Worm (Caenorhabditis elegans) whole organism, dauer: ENCODE results near the gene srt-74.
"Not testable (repeated sequence)": the region's sequence is repeated elsewhere in the genome, so short reads cannot be mapped to it uniquely, and the experiment has no call there.

Experiments
- unc-62 ChIP-seq: sonication (generic microtip); optimal IDR thresholded peaks from 2 replicates; lab custom pipeline; 2017; ENCODE audit warnings: missing biosample characterization, missing genetic modification reagents, missing genetic modification characterization

The srt-74 gene

DNA sequence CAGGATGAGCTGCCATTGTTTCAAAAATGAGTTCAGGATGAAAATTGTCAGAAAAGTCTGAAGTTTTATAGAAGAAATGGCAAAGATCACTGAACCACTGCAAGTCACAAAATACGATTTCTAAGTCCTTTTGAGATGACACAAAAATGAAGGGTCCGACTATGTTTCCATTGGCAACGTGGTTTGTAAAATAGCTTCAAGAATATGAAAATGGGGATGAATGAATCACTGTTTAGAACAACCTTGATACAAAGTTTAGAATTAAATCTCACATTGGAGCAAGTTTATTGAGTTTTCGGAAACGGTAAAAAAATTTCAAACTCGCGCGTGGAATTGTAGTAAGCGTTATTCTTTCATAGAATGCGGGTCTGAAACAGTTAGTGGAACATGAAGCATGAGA is 29.0 kb upstream of the srt-74 start, which contains the start of gene ddn-3:
Gene ddn-3, minus strand, starts transcription at position 101 of the 400 bp plus-strand sequence.
- TF ChIP-seq unc-62: no peak

ce11 chrV:14309632-14310031 is 27.5 kb upstream of the srt-74 start, which contains the start of gene F14D7.14:
TSS of gene F14D7.14 (plus strand) at chrV:14309932.
- not testable (repeated sequence) for TF ChIP-seq unc-62

ce11 chrV:14308164-14308563 is 26.0 kb upstream of the srt-74 start, which contains the start of gene spig-5:
TSS of gene spig-5 (plus strand) at chrV:14308464.
- TF ChIP-seq unc-62: not testable (repeated sequence)

DNA sequence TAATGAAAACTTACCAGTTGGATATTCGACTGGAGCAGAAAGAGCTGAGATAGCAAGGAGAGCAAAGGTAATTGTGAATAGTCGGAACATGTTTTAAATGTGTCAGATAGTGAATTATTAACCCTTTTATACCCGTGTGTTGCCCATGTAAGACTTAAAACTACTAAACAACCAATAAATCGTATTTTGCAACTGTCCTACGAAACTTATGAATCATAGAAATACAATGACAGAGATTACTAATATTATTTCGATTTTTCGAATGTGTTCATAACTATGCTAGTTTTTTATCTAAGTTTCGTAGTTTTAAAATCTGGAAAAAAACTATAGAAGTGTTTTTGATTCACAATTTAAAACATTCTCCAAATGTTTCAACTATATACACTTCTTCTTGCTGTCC is 24.6 kb upstream of the srt-74 start, which contains the start of gene spig-4:
Gene spig-4, minus strand, starts transcription at position 101 of the 400 bp plus-strand sequence.
- TF ChIP-seq unc-62: not testable (repeated sequence)

DNA sequence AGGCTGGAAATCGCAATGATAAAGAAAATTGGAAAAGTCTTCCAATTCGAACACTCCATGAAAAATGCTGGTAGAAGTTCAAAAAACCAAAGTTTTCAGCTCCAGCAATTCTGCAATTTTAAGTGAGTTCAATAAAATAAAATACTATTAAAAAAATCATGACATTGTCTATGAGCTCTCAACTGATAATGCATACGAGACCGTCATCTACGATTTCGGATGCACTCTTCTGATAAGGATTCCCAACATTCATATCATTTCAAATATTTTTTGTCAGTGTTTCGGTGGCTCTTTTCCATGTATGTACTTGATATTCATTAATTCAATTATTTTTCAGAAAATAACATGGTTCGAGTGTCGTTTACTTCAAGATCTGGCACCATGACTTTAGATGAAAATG is 19.0 kb upstream of the srt-74 start, which contains the start of gene F14D7.6:
Gene F14D7.6, plus strand, starts transcription at position 338 of the 400 bp plus-strand sequence.
- no peak for TF ChIP-seq unc-62

DNA sequence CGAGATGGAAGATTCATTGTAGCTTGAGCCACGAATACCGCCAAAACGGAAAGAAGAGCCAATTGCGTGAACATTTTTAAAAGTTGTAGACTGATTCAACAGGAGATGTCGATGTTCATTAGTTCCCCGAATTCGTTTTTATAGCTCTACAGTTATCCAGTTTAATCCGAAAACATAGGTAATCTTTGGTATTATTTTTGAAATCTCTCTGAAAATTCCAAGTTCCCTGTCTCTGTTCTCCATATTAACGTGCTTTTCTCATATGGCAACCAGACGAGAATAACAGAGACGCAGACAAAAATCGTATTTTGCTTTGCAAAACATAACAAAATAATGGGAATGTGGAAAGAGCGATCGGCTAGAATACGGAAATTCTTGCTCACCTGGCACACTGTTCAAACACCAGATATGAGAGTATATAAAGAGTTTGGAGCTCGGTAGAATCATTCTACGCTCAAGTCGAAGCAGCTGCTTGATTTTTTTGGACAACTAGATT is 17.5 kb upstream of the srt-74 start, which contains the start of the genes spig-3 and F14D7.12:
Gene spig-3, minus strand, starts transcription at position 101 of the 496 bp plus-strand sequence.
Gene F14D7.12, plus strand, starts transcription at position 446 of the 496 bp plus-strand sequence.
- no peak for TF ChIP-seq unc-62

- TF ChIP-seq unc-62: no peak
Observed at ce11 chrV:14296499-14296898, 14.4 kb upstream of the srt-74 start, which contains the start of gene F14D7.3. TSS of gene F14D7.3 (plus strand) at chrV:14296799.

DNA sequence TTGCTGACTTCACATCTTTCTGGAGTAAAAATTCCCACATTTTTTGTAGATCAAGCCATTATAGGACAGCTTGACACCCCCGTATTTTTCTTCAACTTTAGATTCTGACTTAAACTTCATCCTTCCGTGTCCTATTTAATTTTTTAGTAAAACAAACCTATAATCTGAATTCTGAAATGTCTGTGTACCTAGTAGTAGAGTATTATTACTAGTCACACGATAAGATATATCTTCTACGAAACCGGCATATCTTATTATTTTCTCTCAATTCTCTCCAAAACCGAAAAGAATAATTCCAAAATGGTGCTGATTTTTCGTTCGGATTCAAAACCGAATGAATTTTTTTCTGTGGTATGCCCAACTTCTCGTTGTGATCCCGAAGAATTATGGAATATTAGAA is 12.3 kb upstream of the srt-74 start, which contains the start of gene F14D7.9:
Gene F14D7.9, plus strand, starts transcription at position 301 of the 400 bp plus-strand sequence.
- no peak for TF ChIP-seq unc-62

DNA sequence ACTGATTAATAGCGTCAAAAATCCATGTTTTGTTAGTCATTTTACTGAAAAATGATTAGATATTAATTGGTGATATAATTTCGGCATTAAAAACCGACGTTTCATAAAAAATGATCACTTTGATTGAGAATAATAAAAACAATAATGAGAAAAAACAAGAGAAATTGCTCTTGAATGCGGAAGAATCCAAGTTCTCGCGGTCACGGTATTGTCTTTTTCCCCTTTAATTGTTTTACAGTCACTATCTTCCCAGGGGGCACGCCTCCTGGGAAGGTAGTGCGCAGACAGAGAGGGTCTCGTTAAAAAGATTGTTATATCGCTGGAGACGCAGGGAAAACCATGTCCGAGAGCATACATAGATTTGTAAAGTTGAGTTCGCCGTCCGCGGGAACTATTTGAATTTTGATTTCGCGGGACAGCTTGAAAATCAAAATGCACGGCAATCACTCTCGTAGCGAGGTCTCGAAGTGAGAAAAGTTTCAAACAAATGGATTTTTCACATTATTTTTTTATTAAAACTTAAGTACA is 11.6 kb upstream of the srt-74 start, which contains the start of gene F14D7.2:
Gene F14D7.2, minus strand, starts transcription at position 51 of the 528 bp plus-strand sequence.
- TF ChIP-seq unc-62: no peak

DNA sequence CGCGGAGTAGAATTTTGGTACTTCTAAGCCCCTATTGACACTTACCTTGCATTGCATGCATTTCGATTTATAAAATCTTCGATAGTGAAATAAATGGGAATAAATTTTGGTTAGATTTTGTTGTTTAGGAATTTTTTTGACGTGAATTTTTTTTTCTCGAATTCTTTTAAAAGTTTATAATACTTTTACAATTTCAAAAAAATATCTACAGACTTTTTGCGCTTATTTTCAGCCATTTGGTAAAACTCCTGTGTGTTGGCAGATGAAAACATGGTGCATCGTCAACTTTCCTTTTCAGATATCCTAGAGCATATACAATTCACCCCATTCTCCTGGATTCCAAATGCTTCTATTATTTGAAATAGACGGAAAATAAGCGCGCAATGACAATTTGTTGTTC is 8.5 kb upstream of the srt-74 start, which contains the start of gene F14D7.18:
Gene F14D7.18, minus strand, starts transcription at position 101 of the 400 bp plus-strand sequence.
- no peak for TF ChIP-seq unc-62

DNA sequence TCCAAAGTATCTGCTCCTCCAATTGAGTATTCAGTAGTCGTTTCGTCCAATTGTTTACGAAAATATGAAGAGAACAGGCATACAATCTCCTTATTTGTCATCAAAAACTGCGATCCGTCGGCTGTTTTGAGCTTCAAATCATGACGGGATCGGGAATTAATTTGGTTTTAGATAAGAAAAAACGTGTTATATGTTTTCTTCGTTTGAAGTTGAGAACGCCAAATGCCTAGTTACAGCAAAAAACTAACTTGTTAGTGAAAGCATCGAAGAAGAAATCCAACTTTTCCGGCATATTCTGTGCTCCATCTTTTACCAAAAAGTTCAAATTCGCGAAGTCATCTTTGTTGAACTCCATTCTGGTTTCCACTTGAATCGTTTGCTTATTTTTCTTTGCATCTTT is 7.2 kb upstream of the srt-74 start, which contains the start of gene F14D7.1:
Gene F14D7.1, minus strand, starts transcription at position 101 of the 400 bp plus-strand sequence.
- TF ChIP-seq unc-62: no peak

DNA sequence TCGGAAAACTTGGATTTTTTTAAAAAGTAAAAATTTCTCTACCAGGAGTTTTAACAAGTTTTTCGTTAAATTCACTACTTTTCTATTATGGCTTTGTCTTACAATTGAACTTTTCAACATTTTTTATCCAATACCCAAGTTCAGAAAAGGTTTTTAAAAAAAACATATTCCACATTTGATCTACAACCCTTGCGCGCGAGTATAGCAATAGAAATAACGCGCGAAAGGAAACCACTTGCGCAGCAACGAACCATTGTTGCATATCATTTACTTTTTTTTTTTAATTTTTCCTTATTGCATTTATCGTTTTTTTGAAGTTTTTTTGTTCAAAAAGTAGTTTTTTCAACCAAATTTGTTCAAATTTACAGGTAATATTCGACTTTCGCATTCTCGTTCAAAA is 3.7 kb upstream of the srt-74 start, which contains the start of gene F40G12.11:
Gene F40G12.11, plus strand, starts transcription at position 369 of the 400 bp plus-strand sequence.
- no peak for TF ChIP-seq unc-62

DNA sequence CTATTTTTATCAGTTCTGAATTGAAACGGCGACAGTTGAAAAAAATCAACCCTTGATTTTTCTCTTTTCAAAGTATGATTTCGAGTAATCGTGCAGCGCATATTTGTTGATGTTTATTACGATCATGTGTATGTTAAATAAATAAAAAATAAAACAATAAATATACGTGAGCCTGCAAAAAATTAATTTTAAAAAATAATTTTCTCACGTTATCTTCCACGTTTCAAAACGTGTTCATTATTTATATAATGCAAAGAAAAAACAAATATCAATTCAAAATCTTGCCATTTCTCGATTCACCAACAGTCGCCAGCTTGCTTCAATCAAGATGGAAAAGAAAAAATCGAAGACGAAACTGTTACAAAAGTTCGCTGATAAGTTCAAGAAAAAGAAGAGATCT is 1.1 kb upstream of the srt-74 start, which contains the start of gene F40G12.10:
Gene F40G12.10, plus strand, starts transcription at position 301 of the 400 bp plus-strand sequence.
- TF ChIP-seq unc-62: no peak

DNA sequence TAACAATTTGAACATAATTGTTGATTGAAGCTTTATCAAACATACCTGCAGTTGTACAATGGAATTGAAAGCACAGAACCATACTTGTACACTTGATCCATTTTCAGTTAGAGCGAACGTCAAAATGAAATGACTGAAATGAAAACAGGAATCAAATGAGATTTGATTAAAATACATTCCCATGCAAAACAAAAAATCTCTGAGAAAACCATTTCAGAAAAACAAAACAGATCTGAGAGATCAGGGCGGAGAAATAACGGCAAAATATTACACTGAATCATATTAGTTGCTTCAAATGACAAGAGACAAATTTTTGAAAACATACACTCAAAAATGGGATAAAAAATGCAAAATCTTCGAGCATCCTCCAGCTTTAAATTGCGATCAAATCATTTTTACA is 2.3 kb downstream of the srt-74 start, which contains the start of gene srt-33:
Gene srt-33, minus strand, starts transcription at position 101 of the 400 bp plus-strand sequence.
- no peak for TF ChIP-seq unc-62

- TF ChIP-seq unc-62: not testable (repeated sequence)
Observed at ce11 chrV:14274268-14274667, 7.9 kb downstream of the srt-74 start, which contains the start of gene F40G12.7. TSS of gene F40G12.7 (plus strand) at chrV:14274568.

- TF ChIP-seq unc-62: no peak
Observed at ce11 chrV:14273019-14273418, 9.1 kb downstream of the srt-74 start, which contains the start of gene F40G12.6. TSS of gene F40G12.6 (minus strand) at chrV:14273119.

- TF ChIP-seq unc-62: no peak
Observed at ce11 chrV:14270729-14271128, 11.4 kb downstream of the srt-74 start, which contains the start of gene F40G12.5. TSS of gene F40G12.5 (minus strand) at chrV:14270829.
